Fruit fly (Drosophila melanogaster): ENCODE measurements around the gene Eip74EF.

- TF ChIP-seq CTCF (optimal IDR thresholded peaks at IDR 0.05) (no peak), CG8478 (optimal IDR thresholded peaks at IDR 0.05) (no peak)
Observed at dm6 chr3L:17603528-17604414, 15.4 kb downstream of the Eip74EF start.

All from S2 (cell line).